Fruit fly (Drosophila melanogaster) whole organism: ENCODE results near the gene CG5768.

Source experiments
- CG8478 ChIP-seq: fragments of >200 bp; optimal IDR thresholded peaks from 2 replicates; lab custom pipeline; 2018; ENCODE audit warnings: inconsistent platforms
- Dll ChIP-seq: fragments of >200 bp; optimal IDR thresholded peaks from 2 replicates; lab custom pipeline; 2017
- EcR ChIP-seq, 2 experiments: fragments of >200 bp; optimal IDR thresholded peaks; 2 replicates each; lab custom pipeline; 2017; ENCODE audit warnings: missing biosample characterization in 2 of 2, missing genetic modification characterization in 2 of 2, missing genetic modification reagents in 2 of 2
- pan ChIP-seq: fragments of >200 bp; optimal IDR thresholded peaks from 2 replicates; lab custom pipeline; 2017
- psq ChIP-seq: fragments of >200 bp; optimal IDR thresholded peaks from 2 replicates; lab custom pipeline; 2017

dm6 chr3R:24348420-24349190 is 41.5 kb downstream of the CG5768 start, which contains the start of the genes CG5746 and CG6454:
- no peak for TF ChIP-seq CG8478
- TF ChIP-seq pan (lab: Kevin White, UChicago) = no peak
- no peak for TF ChIP-seq psq
- TF ChIP-seq EcR (GFP tag; optimal IDR thresholded peaks at IDR 0.05; lab: Kevin White, UChicago) = no peak
- no peak for TF ChIP-seq Dll (lab: Kevin White, UChicago)
